Worm (Caenorhabditis elegans): Measurements from ENCODE around the gene srg-28.
A peak's percentile ranks its signal among the peaks of the same experiment; 100 is the strongest.

Gene srg-28

DNA sequence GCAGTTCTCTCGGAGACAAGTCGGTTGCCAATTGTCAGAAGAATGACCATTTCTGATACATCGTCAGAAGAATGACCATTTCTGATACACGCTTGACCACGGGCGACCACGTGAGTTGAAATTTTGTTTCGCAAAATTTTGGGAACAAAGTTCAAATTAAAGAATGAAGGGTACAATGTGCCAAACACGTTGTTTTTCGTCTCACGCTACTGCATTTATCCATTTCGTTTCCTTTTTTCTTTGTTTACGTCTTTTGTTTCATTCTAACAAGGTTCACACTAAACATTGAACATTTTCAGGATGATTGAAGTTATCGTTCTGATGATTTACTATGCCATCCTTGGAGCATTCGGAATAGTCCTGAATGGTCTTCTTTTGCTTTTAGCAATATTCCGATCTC, 16.8 kb downstream of the srg-28 start, which contains the start of gene srd-9 (continued):
- no peak for TF ChIP-seq gei-8 (GFP tag; optimal IDR thresholded peaks at IDR 0.05)

DNA sequence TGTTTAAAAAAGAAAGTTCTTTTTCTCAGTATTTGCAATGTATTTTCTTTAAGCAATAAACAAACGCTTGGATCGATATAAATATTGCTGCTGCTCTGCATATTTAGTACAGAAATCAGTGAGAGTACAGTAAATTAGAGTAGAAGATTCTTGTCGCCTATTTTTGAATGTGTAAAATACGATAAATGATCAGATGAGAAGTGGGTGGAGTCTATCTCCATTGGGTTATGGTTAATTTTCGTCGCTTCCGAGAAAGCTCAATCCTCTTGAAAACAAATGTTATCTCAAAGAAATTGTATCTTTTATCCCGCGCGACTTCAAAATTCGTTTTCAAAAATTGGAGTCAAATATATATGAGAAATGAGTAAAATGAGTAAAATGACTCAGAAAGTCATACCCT, 24.1 kb downstream of the srg-28 start, which contains the start of gene nhr-216:
Gene nhr-216 (minus strand): TSS at position 101 of the 400 bp plus-strand sequence.
- TF ChIP-seq aha-1 (tag) (peak; percentile 71), F26F4.8 (GFP tag; conservative IDR thresholded peaks at IDR 0.05) (no peak)

DNA sequence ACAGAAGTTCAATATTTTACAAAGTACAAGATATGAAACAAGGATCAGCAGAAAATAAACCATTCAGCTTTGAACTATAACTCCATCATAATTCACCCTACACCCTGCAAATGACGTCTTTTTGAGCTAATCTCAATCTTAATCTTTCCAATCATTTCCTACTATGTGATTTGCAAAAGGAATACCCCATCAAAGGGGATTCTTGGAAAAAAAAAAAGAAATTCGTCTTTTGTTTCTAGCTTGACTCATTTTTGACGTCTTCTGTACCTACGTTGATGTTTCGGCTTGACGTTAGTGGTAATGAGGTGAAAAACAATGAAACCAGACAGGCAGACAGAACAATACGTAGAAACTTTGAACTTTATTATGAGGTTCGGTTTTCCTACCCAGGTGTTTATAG, 27.5 kb downstream of the srg-28 start:
- TF ChIP-seq snpc-1.2 (GFP tag; IDR thresholded peaks at IDR 0.05) (no peak), mes-2 (tag; optimal IDR thresholded peaks at IDR 0.05; ENCODE audit: poor library complexity, severe bottlenecking) (no peak), Y5F2A.4 (GFP tag; optimal IDR thresholded peaks at IDR 0.05) (no peak), ZK337.2 (GFP tag; IDR thresholded peaks at IDR 0.05) (no peak), D1046.2 (GFP tag; IDR thresholded peaks at IDR 0.05) (no peak), unc-62 (GFP tag; optimal IDR thresholded peaks at IDR 0.05 in 1 of 2) (no peak), unc-62 (tag; optimal IDR thresholded peaks at IDR 0.05) (no peak), Y75B8A.6 (GFP tag; IDR thresholded peaks at IDR 0.05) (no peak), hmg-1.1 (GFP tag; IDR thresholded peaks at IDR 0.05) (no peak), vab-7 (GFP tag; IDR thresholded peaks at IDR 0.05) (no peak), daf-16 (GFP tag; optimal IDR thresholded peaks at IDR 0.05) (no peak), daf-16 (tag; optimal IDR thresholded peaks at IDR 0.05) (no peak), fkh-10 (GFP tag; optimal IDR thresholded peaks at IDR 0.05) (no peak), F10B5.3 (tag; optimal IDR thresholded peaks at IDR 0.05) (no peak)

- TF ChIP-seq lin-39 (tag; optimal IDR thresholded peaks at IDR 0.05), result no peak
- TF ChIP-seq snpc-4 (tag; optimal IDR thresholded peaks at IDR 0.05), result no peak
- TF ChIP-seq nhr-41 (GFP tag; IDR thresholded peaks at IDR 0.05), result no peak
- TF ChIP-seq R02D3.7 (tag; optimal IDR thresholded peaks at IDR 0.05), result no peak
- TF ChIP-seq zag-1 (tag; optimal IDR thresholded peaks at IDR 0.05), result no peak
- no peak for TF ChIP-seq lin-29 (GFP tag; IDR thresholded peaks at IDR 0.05)
- TF ChIP-seq php-3 (GFP tag; IDR thresholded peaks at IDR 0.05), result no peak
- no peak for TF ChIP-seq rbr-2 (tag; optimal IDR thresholded peaks at IDR 0.05)
- no peak for TF ChIP-seq ceh-32 (tag; optimal IDR thresholded peaks at IDR 0.05; ENCODE audit: poor library complexity)
- no peak for TF ChIP-seq fos-1 (tag; optimal IDR thresholded peaks at IDR 0.05)
- TF ChIP-seq sdz-12 (GFP tag; optimal IDR thresholded peaks at IDR 0.05), result no peak
- TF ChIP-seq daf-12 (tag; optimal IDR thresholded peaks at IDR 0.05), result no peak
- TF ChIP-seq zip-2 (tag; optimal IDR thresholded peaks at IDR 0.05), result no peak
Measured at ce11 chrV:5364863-5365262, 30.2 kb downstream of the srg-28 start, which contains the start of gene T09D3.8. Gene T09D3.8, plus strand, starts transcription at chrV:5365163.

ce11 chrV:5368792-5369191, 34.1 kb downstream of the srg-28 start, which contains the start of gene T09D3.9:
Gene T09D3.9, minus strand, starts transcription at chrV:5368892.
- no peak for TF ChIP-seq egl-27 (tag; optimal IDR thresholded peaks at IDR 0.05)
- TF ChIP-seq aha-1 (tag), result peak; percentile 2
- TF ChIP-seq mdt-29 (GFP tag; IDR thresholded peaks at IDR 0.05), result no peak
- TF ChIP-seq pqm-1 (tag; optimal IDR thresholded peaks at IDR 0.05), result no peak

- TF ChIP-seq ama-1 (optimal IDR thresholded peaks at IDR 0.05) (no peak), lin-29 (GFP tag; IDR thresholded peaks at IDR 0.05) (no peak), daf-19 (GFP tag; conservative IDR thresholded peaks at IDR 0.05) (no peak), ces-1 (GFP tag; optimal IDR thresholded peaks at IDR 0.05) (no peak), unc-62 (GFP tag; optimal IDR thresholded peaks at IDR 0.05 in 1 of 2) (no peak), unc-62 (tag; optimal IDR thresholded peaks at IDR 0.05) (no peak), tag-97 (GFP tag; IDR thresholded peaks at IDR 0.05) (no peak), arid-1 (GFP tag; conservative IDR thresholded peaks at IDR 0.05) (no peak)
Measured at ce11 chrV:5372118-5372517, 37.4 kb downstream of the srg-28 start, which contains the start of gene C35A11.3. Gene C35A11.3, plus strand, starts transcription at chrV:5372418.

Data from whole organism, L4 larva.